Fruit fly (Drosophila melanogaster): Measurements from ENCODE around the gene Ser.

DNA sequence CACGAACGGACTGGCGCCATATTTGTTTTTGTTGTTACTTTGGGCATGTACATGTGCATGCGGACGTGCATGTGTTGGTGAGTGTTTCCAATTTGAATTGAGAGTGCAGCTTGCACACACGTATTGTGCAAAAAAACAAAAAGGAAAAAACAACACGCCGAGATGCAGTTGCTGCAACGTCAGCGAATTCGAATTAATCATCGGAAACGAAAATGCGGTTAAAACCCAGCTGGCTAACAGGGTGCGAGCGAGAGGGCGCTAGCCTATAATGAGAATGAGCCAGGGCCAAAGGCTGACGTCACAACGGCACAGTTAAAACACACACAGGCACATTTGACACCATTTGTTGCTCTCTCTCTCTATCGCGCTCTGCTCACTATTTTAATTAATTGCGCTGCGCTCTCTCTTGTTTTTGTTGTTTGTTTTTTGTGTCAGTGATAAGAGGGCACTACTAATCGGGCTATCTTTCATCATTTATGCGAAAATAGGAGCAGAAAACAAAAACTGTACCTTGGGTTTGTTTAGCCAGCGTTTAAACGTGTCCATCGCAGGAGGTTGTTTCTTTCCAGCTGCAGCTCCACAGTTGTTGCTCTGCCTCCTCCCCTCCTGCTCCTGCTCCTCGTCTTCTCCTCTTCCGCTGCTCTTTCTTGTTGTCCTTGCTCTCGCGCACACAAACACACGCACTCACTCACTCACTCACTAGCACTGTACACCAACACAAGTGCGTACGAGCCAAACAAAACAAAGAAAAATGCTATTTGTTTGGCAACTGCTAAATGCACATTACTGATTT is 44.0 kb downstream of the Ser start:
- TF ChIP-seq CTCF (optimal IDR thresholded peaks at IDR 0.05) (no peak), CG8478 (optimal IDR thresholded peaks at IDR 0.05) (no peak)

Data from S2 (cell line).